Fruit fly (Drosophila melanogaster) whole organism, pupa: Measurements from ENCODE around the gene t-Grip84.

Experiments
- CG10348 ChIP-seq: fragments of 200-800 bp; sonication (Bioruptor generic); IDR thresholded peaks from 2 replicates; pipeline ENCODE4 v1.3.6; 2022; ENCODE audit warnings: missing biosample characterization, missing genetic modification characterization
- CG4496 ChIP-seq: fragments of 200-800 bp; sonication (Bioruptor generic); IDR thresholded peaks from 3 replicates; pipeline ENCODE4 v1.3.6; 2022; ENCODE audit warnings: missing biosample characterization, missing genetic modification characterization
- CG8159 ChIP-seq: fragments of 200-800 bp; sonication (Bioruptor generic); optimal IDR thresholded peaks from 3 replicates; lab custom pipeline; 2018; ENCODE audit warnings: missing biosample characterization, mild to moderate bottlenecking, missing genetic modification characterization, moderate library complexity
- CG8301 ChIP-seq: fragments of 200-800 bp; sonication (Bioruptor generic); optimal IDR thresholded peaks from 2 replicates; lab custom pipeline; 2018; ENCODE audit warnings: missing biosample characterization, mild to moderate bottlenecking, missing genetic modification characterization
- D1 ChIP-seq: fragments of 200-800 bp; sonication (Bioruptor generic); optimal IDR thresholded peaks from 2 replicates; lab custom pipeline; 2018; ENCODE audit warnings: missing biosample characterization, mild to moderate bottlenecking, missing genetic modification characterization, moderate library complexity
- EcR ChIP-seq: fragments of 200-800 bp; sonication (Bioruptor generic); optimal IDR thresholded peaks from 3 replicates; lab custom pipeline; 2019; ENCODE audit warnings: missing biosample characterization, missing genetic modification characterization, mild to moderate bottlenecking, moderate library complexity, missing genetic modification reagents
- Pif1B ChIP-seq: fragments of 200-800 bp; sonication (Bioruptor generic); optimal IDR thresholded peaks from 3 replicates; lab custom pipeline; 2016; ENCODE audit warnings: missing biosample characterization, missing genetic modification characterization
- fd96Ca ChIP-seq: fragments of 200-800 bp; sonication (Bioruptor generic); IDR thresholded peaks from 3 replicates; pipeline ENCODE4 v1.3.6; 2022; ENCODE audit warnings: missing biosample characterization, missing genetic modification characterization
- rn ChIP-seq: fragments of 200-800 bp; sonication (Bioruptor generic); IDR thresholded peaks from 2 replicates; pipeline ENCODE4 v1.3.6; 2022; ENCODE audit warnings: missing biosample characterization, missing genetic modification characterization

DNA sequence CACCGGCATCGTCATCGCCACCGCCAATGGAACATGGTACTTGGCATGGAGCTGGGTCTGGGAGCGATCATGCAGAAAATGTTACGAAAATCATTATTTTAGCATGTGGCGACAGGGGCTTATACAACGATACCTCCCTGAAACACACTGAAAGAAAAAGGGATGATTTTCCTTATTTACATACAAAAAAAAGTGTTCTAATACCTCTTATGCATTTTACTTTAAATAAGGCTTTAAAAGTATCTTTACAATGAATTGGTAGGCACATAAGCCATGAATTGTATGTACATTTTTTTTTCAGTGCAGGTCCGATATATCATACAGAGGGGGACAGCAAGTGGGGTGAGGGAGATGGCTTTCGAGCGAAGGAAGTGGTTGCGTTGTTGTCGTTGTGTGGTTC lies 23.4 kb upstream of the t-Grip84 start:
- peak; percentile 70; the same call in 2 of the 3 replicates for TF ChIP-seq CG4496 (GFP tag; lab: Robert Waterston, UW)
- TF ChIP-seq D1 (tag; lab: Kevin White, UChicago), result no peak
- peak; percentile 75 for TF ChIP-seq CG8159 (tag; lab: Kevin White, UChicago)
- no peak for TF ChIP-seq fd96Ca (GFP tag; lab: Robert Waterston, UW)
- no peak for TF ChIP-seq EcR
- TF ChIP-seq CG8301, result peak; percentile 57
- TF ChIP-seq Pif1B (GFP tag; lab: Kevin White, UChicago), result peak; percentile 49
- 0 out of 2 replicates have a peak, but pooled peaks have one; percentile 11 for TF ChIP-seq CG10348 (GFP tag; lab: Robert Waterston, UW)
- no peak for TF ChIP-seq rn (GFP tag; lab: Robert Waterston, UW)
